Fruit fly (Drosophila melanogaster): ENCODE measurements around the gene comt.
A peak's percentile ranks its signal among the peaks of the same experiment; 100 is the strongest.

comt gene

DNA sequence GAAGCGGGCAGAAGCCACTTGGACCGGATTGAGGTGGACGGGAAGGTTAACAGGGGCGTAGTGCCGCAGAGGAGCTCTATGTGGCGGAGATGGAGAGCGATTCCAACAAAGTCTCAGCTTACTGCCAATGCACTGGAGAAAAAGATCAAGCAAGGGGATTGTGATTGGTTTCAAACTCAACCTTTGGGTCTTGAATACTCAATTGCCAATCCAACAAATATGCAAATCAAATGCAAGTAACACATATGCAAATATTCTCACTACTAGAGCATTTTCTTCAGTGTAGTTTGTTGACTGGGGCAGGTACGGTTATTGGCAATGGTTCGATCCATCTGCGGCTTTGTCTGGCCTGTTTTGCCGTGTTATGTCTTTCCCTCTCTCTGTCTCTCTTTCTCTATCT is 7.5 kb upstream of the comt start (continued):
- TF ChIP-seq hbn (GFP tag; IDR thresholded peaks at IDR 0.05; ENCODE audit: partially characterized antibody) (no peak), CG13287 (GFP tag; IDR thresholded peaks at IDR 0.05; ENCODE audit: partially characterized antibody) (no peak), Chrac-16 (GFP tag; optimal IDR thresholded peaks at IDR 0.05) (peak; percentile 47), eyg (GFP tag; optimal IDR thresholded peaks at IDR 0.05) (peak; percentile 70), Lim3 (GFP tag; IDR thresholded peaks at IDR 0.05) (peak; percentile 29; the same call in 1 of the 2 replicates), CG4404 (GFP tag; IDR thresholded peaks at IDR 0.05) (peak; percentile 39; the same call in 1 of the 2 replicates), Hey (tag; optimal IDR thresholded peaks at IDR 0.05) (no peak), CG15514 (GFP tag; optimal IDR thresholded peaks at IDR 0.05) (peak; percentile 51), CG43689 (GFP tag; IDR thresholded peaks at IDR 0.05) (peak; percentile 67), CrebB (tag; optimal IDR thresholded peaks at IDR 0.05) (peak; percentile 62), Hr3 (GFP tag; optimal IDR thresholded peaks at IDR 0.05) (peak; percentile 59), GATAe (GFP tag; conservative IDR thresholded peaks at IDR 0.05) (no peak), CG3163 (GFP tag; optimal IDR thresholded peaks at IDR 0.05) (peak; percentile 58), TFAM (GFP tag; optimal IDR thresholded peaks at IDR 0.05) (no peak), CG16863 (GFP tag; optimal IDR thresholded peaks at IDR 0.05) (peak; percentile 74), fu2 (GFP tag; optimal IDR thresholded peaks at IDR 0.05) (peak; percentile 47), ind (GFP tag; optimal IDR thresholded peaks at IDR 0.05) (peak; percentile 87), Ets65A (GFP tag) (peak; percentile 94), Lpt (GFP tag; optimal IDR thresholded peaks at IDR 0.05) (no peak), kay (GFP tag; optimal IDR thresholded peaks at IDR 0.05) (peak; percentile 41), sob (GFP tag; IDR thresholded peaks at IDR 0.05) (peak; percentile 73; the same call in 1 of the 2 replicates), ems (GFP tag; optimal IDR thresholded peaks at IDR 0.05) (peak; percentile 47), BEAF-32 (GFP tag; optimal IDR thresholded peaks at IDR 0.05) (no peak), HLH4C (GFP tag; IDR thresholded peaks at IDR 0.05; ENCODE audit: partially characterized antibody) (no peak), lola (GFP tag; optimal IDR thresholded peaks at IDR 0.05) (peak in 1 of 3 experiments; percentile 25), Sry-β (GFP tag; optimal IDR thresholded peaks at IDR 0.05) (no peak), NfI (GFP tag; optimal IDR thresholded peaks at IDR 0.05) (peak; percentile 77), Hsf (GFP tag; optimal IDR thresholded peaks at IDR 0.05) (peak; percentile 75), CG6175 (GFP tag; IDR thresholded peaks at IDR 0.05) (peak; percentile 73; the same call in 1 of the 3 replicates), seq (GFP tag; IDR thresholded peaks at IDR 0.05) (peak; percentile 66), Dp (GFP tag; optimal IDR thresholded peaks at IDR 0.05) (no peak), sim (GFP tag; IDR thresholded peaks at IDR 0.05) (0 out of 2 replicates have a peak, but pooled peaks have one; percentile 18), Dek (tag; optimal IDR thresholded peaks at IDR 0.05) (peak; percentile 59), Fer2 (tag; optimal IDR thresholded peaks at IDR 0.05) (no peak), dimm (GFP tag; IDR thresholded peaks at IDR 0.05) (peak; percentile 71), CG17912 (GFP tag; optimal IDR thresholded peaks at IDR 0.05) (no peak), CG10267 (tag; optimal IDR thresholded peaks at IDR 0.05) (peak; percentile 49), hth (optimal IDR thresholded peaks at IDR 0.05) (no peak), Dad (GFP tag; optimal IDR thresholded peaks at IDR 0.05) (peak; percentile 82), gce (GFP tag; IDR thresholded peaks at IDR 0.05) (peak; percentile 76; the same call in 2 of the 3 replicates), Mrtf (GFP tag; IDR thresholded peaks at IDR 0.05) (peak; percentile 74), CG13123 (GFP tag; optimal IDR thresholded peaks at IDR 0.05) (peak; percentile 46), eve (GFP tag; optimal IDR thresholded peaks at IDR 0.05) (peak in 1 of 2 experiments; percentile 86), CG10274 (GFP tag; optimal IDR thresholded peaks at IDR 0.05) (peak; percentile 49), H2.0 (GFP tag; IDR thresholded peaks at IDR 0.05) (peak; percentile 67; the same call in 1 of the 2 replicates), lmd (GFP tag; IDR thresholded peaks at IDR 0.05) (peak; percentile 79), gcm2 (GFP tag; optimal IDR thresholded peaks at IDR 0.05) (peak; percentile 74), Dll (GFP tag; IDR thresholded peaks at IDR 0.05; ENCODE audit: partially characterized antibody) (no peak), CG15601 (tag; optimal IDR thresholded peaks at IDR 0.05) (peak; percentile 63), bab2 (GFP tag; optimal IDR thresholded peaks at IDR 0.05) (peak; percentile 68), CG12769 (tag; optimal IDR thresholded peaks at IDR 0.05) (peak; percentile 97)
